Fruit fly (Drosophila melanogaster) whole organism, embryonic: ENCODE results near the gene ND-SGDH.

Experiments
- Aef1 ChIP-seq: fragments of 200-800 bp; sonication (Bioruptor generic); IDR thresholded peaks from 3 replicates; pipeline ENCODE4 v1.3.6; 2022; ENCODE audit warnings: missing biosample characterization, missing genetic modification characterization
- Awh ChIP-seq: fragments of 200-800 bp; sonication (Bioruptor generic); IDR thresholded peaks from 2 replicates; pipeline ENCODE4, ENCODE4 v1.3.6; 2022; ENCODE audit warnings: missing biosample characterization, missing genetic modification characterization
- Blimp-1 ChIP-seq: fragments of 200-800 bp; sonication (Bioruptor generic); optimal IDR thresholded peaks from 3 replicates; lab custom pipeline; 2018; ENCODE audit warnings: missing biosample characterization, missing genetic modification characterization, mild to moderate bottlenecking, moderate library complexity, missing genetic modification reagents
- CG10654 ChIP-seq: fragments of 200-800 bp; sonication (Bioruptor generic); optimal IDR thresholded peaks from 2 replicates; lab custom pipeline; 2016; ENCODE audit warnings: missing biosample characterization, missing genetic modification characterization
- CG11560 ChIP-seq: fragments of 200-800 bp; sonication (Bioruptor generic); IDR thresholded peaks from 3 replicates; pipeline ENCODE4 v1.3.6; 2022; ENCODE audit warnings: missing biosample characterization, missing genetic modification characterization
- CG11695 ChIP-seq: fragments of 200-800 bp; sonication (Bioruptor generic); IDR thresholded peaks from 3 replicates; pipeline ENCODE4 v1.3.6; 2022; ENCODE audit warnings: missing biosample characterization, missing genetic modification characterization
- CG11696 ChIP-seq: fragments of 200-800 bp; sonication (Bioruptor generic); IDR thresholded peaks from 2 replicates; pipeline ENCODE4 v1.3.6; 2022; ENCODE audit warnings: missing biosample characterization, missing genetic modification characterization
- CG13287 ChIP-seq: fragments of 200-800 bp; sonication (Bioruptor generic); IDR thresholded peaks from 2 replicates; pipeline ENCODE4 v1.3.6; 2022; ENCODE audit warnings: missing biosample characterization, missing genetic modification characterization; ENCODE audit not compliant: partially characterized antibody
- CG14050 ChIP-seq: fragments of 200-800 bp; sonication (Bioruptor generic); IDR thresholded peaks from 3 replicates; pipeline ENCODE4 v1.3.6; 2022; ENCODE audit warnings: missing biosample characterization, missing genetic modification characterization
- CG14441 ChIP-seq: fragments of 200-800 bp; sonication (Bioruptor generic); IDR thresholded peaks from 2 replicates; pipeline ENCODE4 v1.3.6; 2022; ENCODE audit warnings: missing biosample characterization, missing genetic modification characterization
- CG30403 ChIP-seq: fragments of 200-800 bp; sonication (Bioruptor generic); optimal IDR thresholded peaks from 3 replicates; lab custom pipeline; 2016; ENCODE audit warnings: missing biosample characterization, missing genetic modification characterization
- CG30431 ChIP-seq: fragments of 200-800 bp; sonication (Bioruptor generic); optimal IDR thresholded peaks from 2 replicates; lab custom pipeline; 2017; ENCODE audit warnings: missing biosample characterization, missing genetic modification characterization
- CG7556 ChIP-seq: fragments of 200-800 bp; sonication (Bioruptor generic); optimal IDR thresholded peaks from 2 replicates; lab custom pipeline; 2017; ENCODE audit warnings: missing biosample characterization, mild to moderate bottlenecking, missing genetic modification characterization
- CG8359 ChIP-seq: fragments of 200-800 bp; sonication (Bioruptor generic); optimal IDR thresholded peaks from 2 replicates; lab custom pipeline; 2017; ENCODE audit warnings: missing biosample characterization, mild to moderate bottlenecking, missing genetic modification characterization, borderline replicate concordance
- Drgx ChIP-seq: fragments of 200-800 bp; sonication (Bioruptor generic); IDR thresholded peaks from 2 replicates; pipeline ENCODE4 v1.3.6; 2022; ENCODE audit warnings: missing biosample characterization, missing genetic modification characterization
- E2f1 ChIP-seq: fragments of 200-800 bp; sonication (Bioruptor generic); IDR thresholded peaks from 2 replicates; pipeline ENCODE4 v1.3.6; 2022; ENCODE audit warnings: missing biosample characterization, missing genetic modification characterization
- Gsc ChIP-seq: fragments of 200-800 bp; sonication (Bioruptor generic); IDR thresholded peaks from 2 replicates; pipeline ENCODE4 v1.3.6; 2022; ENCODE audit warnings: missing biosample characterization, missing genetic modification characterization
- H15 ChIP-seq: fragments of 200-800 bp; sonication (Bioruptor generic); IDR thresholded peaks from 3 replicates; pipeline ENCODE4 v1.3.6; 2022; ENCODE audit warnings: missing biosample characterization, missing genetic modification characterization
- HLH3B ChIP-seq: fragments of 200-800 bp; sonication (Bioruptor generic); IDR thresholded peaks from 2 replicates; pipeline ENCODE4 v1.3.6; 2022; ENCODE audit warnings: missing biosample characterization, missing genetic modification characterization
- Hr3 ChIP-seq: fragments of 200-800 bp; sonication (Bioruptor generic); optimal IDR thresholded peaks from 3 replicates; lab custom pipeline; 2016; ENCODE audit warnings: missing biosample characterization, missing genetic modification characterization
- Jarid2 ChIP-seq: fragments of 200-800 bp; sonication (Bioruptor generic); optimal IDR thresholded peaks from 3 replicates; lab custom pipeline; 2017; ENCODE audit warnings: mild to moderate bottlenecking, missing biosample characterization, missing genetic modification reagents, missing genetic modification characterization
- Med ChIP-seq: fragments of 200-800 bp; sonication (Bioruptor generic); peaks from one replicate; lab custom pipeline; 2016; ENCODE audit warnings: missing biosample characterization, missing genetic modification characterization, mild to moderate bottlenecking, inconsistent platforms, moderate library complexity
- Ptx1 ChIP-seq: fragments of 200-800 bp; sonication (Bioruptor generic); IDR thresholded peaks from 2 replicates; pipeline ENCODE4 v1.3.6; 2022; ENCODE audit warnings: missing biosample characterization, missing genetic modification characterization
- Rx ChIP-seq: fragments of 200-800 bp; sonication (Bioruptor generic); IDR thresholded peaks from 2 replicates; pipeline ENCODE4 v1.3.6; 2022; ENCODE audit warnings: missing biosample characterization, missing genetic modification characterization
- ara ChIP-seq: fragments of 200-800 bp; sonication (Bioruptor generic); IDR thresholded peaks from 2 replicates; pipeline ENCODE4 v1.3.6; 2022; ENCODE audit warnings: missing biosample characterization, missing genetic modification characterization
- ase ChIP-seq: fragments of 200-800 bp; sonication (Bioruptor generic); IDR thresholded peaks from 3 replicates; pipeline ENCODE4 v1.3.6; 2022; ENCODE audit warnings: missing biosample characterization, missing genetic modification characterization
- chm ChIP-seq: fragments of 200-800 bp; sonication (Bioruptor generic); IDR thresholded peaks from 2 replicates; pipeline ENCODE4 v1.3.6; 2022; ENCODE audit warnings: missing biosample characterization, missing genetic modification characterization
- ci ChIP-seq: fragments of 200-800 bp; sonication (Bioruptor generic); IDR thresholded peaks from 3 replicates; pipeline ENCODE4 v1.3.6; 2022; ENCODE audit warnings: missing biosample characterization, missing genetic modification characterization
- crp ChIP-seq, 2 experiments: fragments of 200-800 bp; sonication (Bioruptor generic); optimal IDR thresholded peaks; 2 replicates in 1 of 2; 3 replicates in 1 of 2; lab custom pipeline; 2017; ENCODE audit warnings: missing biosample characterization in 2 of 2, missing genetic modification characterization in 2 of 2, mild to moderate bottlenecking in 1 of 2, moderate library complexity in 1 of 2
- cwo ChIP-seq: fragments of 200-800 bp; sonication (Bioruptor generic); optimal IDR thresholded peaks from 3 replicates; lab custom pipeline; 2017; ENCODE audit warnings: missing biosample characterization, missing genetic modification characterization, mild to moderate bottlenecking, moderate library complexity, missing genetic modification reagents
- dysf ChIP-seq: fragments of 200-800 bp; sonication (Bioruptor generic); IDR thresholded peaks from 3 replicates; pipeline ENCODE4 v1.3.6; 2022; ENCODE audit warnings: missing biosample characterization, missing genetic modification characterization
- ewg ChIP-seq: fragments of 200-800 bp; sonication (Bioruptor generic); optimal IDR thresholded peaks from 3 replicates; lab custom pipeline; 2017; ENCODE audit warnings: mild to moderate bottlenecking, missing biosample characterization, missing genetic modification reagents, missing genetic modification characterization
- grau ChIP-seq: fragments of 200-800 bp; optimal IDR thresholded peaks from 3 replicates; lab custom pipeline; 2019; ENCODE audit warnings: missing biosample characterization, mild to moderate bottlenecking, missing genetic modification characterization, moderate library complexity
- kay ChIP-seq: fragments of 200-800 bp; sonication (Bioruptor generic); optimal IDR thresholded peaks from 2 replicates; lab custom pipeline; 2016; ENCODE audit warnings: missing biosample characterization, missing genetic modification characterization
- kni ChIP-seq: fragments of 200-800 bp; sonication (Bioruptor generic); optimal IDR thresholded peaks from 3 replicates; lab custom pipeline; 2017; ENCODE audit warnings: mild to moderate bottlenecking, missing biosample characterization, missing genetic modification reagents, missing genetic modification characterization
- lmd ChIP-seq: fragments of 200-800 bp; sonication (Bioruptor generic); IDR thresholded peaks from 2 replicates; pipeline ENCODE4 v1.3.6; 2022; ENCODE audit warnings: missing biosample characterization, missing genetic modification characterization
- lov ChIP-seq, 2 experiments: fragments of 200-800 bp in 1 of 2; fragments of >200 bp in 1 of 2; sonication (Bioruptor generic) in 1 of 2; IDR thresholded peaks in 1 of 2; optimal IDR thresholded peaks in 1 of 2; 2 replicates in 1 of 2; 3 replicates in 1 of 2; pipeline versions ENCODE4 v1.3.6 to Lab custom; 2017 to 2022; ENCODE audit warnings: missing biosample characterization in 1 of 2, missing genetic modification characterization in 1 of 2
- nmo ChIP-seq: fragments of 200-800 bp; sonication (Bioruptor generic); optimal IDR thresholded peaks from 2 replicates; lab custom pipeline; 2018; ENCODE audit warnings: missing biosample characterization, mild to moderate bottlenecking, missing genetic modification characterization, moderate library complexity
- pita ChIP-seq: fragments of 200-800 bp; sonication (Bioruptor generic); optimal IDR thresholded peaks from 2 replicates; lab custom pipeline; 2017; ENCODE audit warnings: missing biosample characterization, mild to moderate bottlenecking, missing genetic modification characterization
- prd ChIP-seq, 3 experiments: fragments of >200 bp in 2 of 3; fragments of 200-800 bp in 1 of 3; sonication (Bioruptor generic) in 1 of 3; optimal IDR thresholded peaks in 2 of 3; IDR thresholded peaks in 1 of 3; 2 replicates in 2 of 3; 3 replicates in 1 of 3; pipeline versions ENCODE4 v1.3.6 to Lab custom; 2017 to 2022; ENCODE audit warnings: missing biosample characterization in 1 of 3, missing genetic modification characterization in 1 of 3
- pros ChIP-seq: fragments of 200-800 bp; sonication (Bioruptor generic); optimal IDR thresholded peaks from 3 replicates; lab custom pipeline; 2019; ENCODE audit warnings: missing biosample characterization, mild to moderate bottlenecking, missing genetic modification characterization, moderate library complexity
- row ChIP-seq: fragments of 200-800 bp; sonication (Bioruptor generic); IDR thresholded peaks from 3 replicates; pipeline ENCODE4 v1.3.6; 2022; ENCODE audit warnings: missing biosample characterization, missing genetic modification characterization
- sens ChIP-seq: fragments of 200-800 bp; sonication (Bioruptor generic); peaks from one replicate; lab custom pipeline; 2016; ENCODE audit warnings: missing biosample characterization, missing genetic modification characterization
- slbo ChIP-seq: fragments of 200-800 bp; sonication (Bioruptor generic); IDR thresholded peaks from 2 replicates; pipeline ENCODE4 v1.3.6; 2022; ENCODE audit warnings: missing biosample characterization, missing genetic modification characterization
- sna ChIP-seq: fragments of 200-800 bp; sonication (Bioruptor generic); IDR thresholded peaks from 2 replicates; pipeline ENCODE4 v1.3.6; 2022; ENCODE audit warnings: missing biosample characterization, missing genetic modification characterization; ENCODE audit not compliant: partially characterized antibody
- ssp ChIP-seq: fragments of 200-800 bp; sonication (Bioruptor generic); IDR thresholded peaks from 2 replicates; pipeline ENCODE4 v1.3.6; 2022; ENCODE audit warnings: missing biosample characterization, missing genetic modification characterization
- tap ChIP-seq: fragments of 200-800 bp; optimal IDR thresholded peaks from 3 replicates; lab custom pipeline; 2019; ENCODE audit warnings: missing biosample characterization, mild to moderate bottlenecking, missing genetic modification characterization, moderate library complexity
- wor ChIP-seq: fragments of 200-800 bp; sonication (Bioruptor generic); IDR thresholded peaks from 2 replicates; pipeline ENCODE4 v1.3.6; 2022; ENCODE audit warnings: missing biosample characterization, missing genetic modification characterization
- z ChIP-seq: fragments of 200-800 bp; sonication (Bioruptor generic); IDR thresholded peaks from 3 replicates; pipeline ENCODE4 v1.3.6; 2022; ENCODE audit warnings: missing biosample characterization, missing genetic modification characterization

ND-SGDH gene

DNA sequence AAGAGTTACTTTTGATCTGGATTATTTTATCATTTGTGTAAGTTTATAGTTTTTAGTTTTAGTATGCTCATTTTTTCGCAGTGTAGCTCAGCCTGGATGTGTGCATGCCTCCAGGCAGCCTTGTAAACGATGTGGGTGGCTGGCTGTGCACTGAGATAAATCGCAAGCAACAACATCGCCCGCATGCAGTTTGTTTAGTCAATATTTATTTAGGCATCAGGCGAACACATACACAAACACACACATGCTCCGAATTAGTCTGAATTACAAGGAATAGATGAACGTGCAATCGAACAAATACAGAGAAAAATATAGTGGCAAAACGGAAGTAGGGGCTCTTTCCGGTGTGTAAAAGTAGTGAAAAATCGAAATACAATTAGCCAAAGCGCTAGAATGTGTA lies 24.7 kb upstream of the ND-SGDH start:
- TF ChIP-seq CG10654 = no peak
- 0 out of 2 replicates have a peak, but pooled peaks have one; percentile 15 for TF ChIP-seq lmd (GFP tag; lab: Robert Waterston, UW)
- no peak for TF ChIP-seq prd (optimal IDR thresholded peaks at IDR 0.05; lab: Kevin White, UChicago)
- 0 out of 3 replicates have a peak, but pooled peaks have one; percentile 22 for TF ChIP-seq prd (GFP tag; IDR thresholded peaks at IDR 0.05; lab: Robert Waterston, UW)
- TF ChIP-seq z (GFP tag; lab: Robert Waterston, UW) = 0 out of 3 replicates have a peak, but pooled peaks have one; percentile 33
- TF ChIP-seq CG7556 (GFP tag; lab: Kevin White, UChicago) = peak; percentile 31
- peak; percentile 11 for TF ChIP-seq grau (tag; lab: Kevin White, UChicago)
- peak; percentile 46; the same call in 2 of the 3 replicates for TF ChIP-seq ci (GFP tag; lab: Robert Waterston, UW)
- no peak for TF ChIP-seq Aef1 (GFP tag; lab: Robert Waterston, UW)
- no peak for TF ChIP-seq chm (GFP tag; lab: Robert Waterston, UW)
- TF ChIP-seq nmo (GFP tag; lab: Kevin White, UChicago) = peak; percentile 41
- TF ChIP-seq Med (GFP tag; lab: Kevin White, UChicago) = peak; percentile 49
- no peak for TF ChIP-seq ase (GFP tag; lab: Robert Waterston, UW)
- no peak for TF ChIP-seq CG13287 (GFP tag; lab: Robert Waterston, UW)
- no peak for TF ChIP-seq wor (GFP tag; lab: Robert Waterston, UW)
- 0 out of 2 replicates have a peak, but pooled peaks have one; percentile 44 for TF ChIP-seq HLH3B (GFP tag; lab: Robert Waterston, UW)
- TF ChIP-seq dysf = 0 out of 3 replicates have a peak, but pooled peaks have one; percentile 20
- 0 out of 2 replicates have a peak, but pooled peaks have one; percentile 6 for TF ChIP-seq E2f1 (GFP tag; lab: Robert Waterston, UW)
- TF ChIP-seq Ptx1 (GFP tag; lab: Robert Waterston, UW) = peak; percentile 36; the same call in 1 of the 2 replicates
- TF ChIP-seq slbo (GFP tag; lab: Robert Waterston, UW) = 0 out of 2 replicates have a peak, but pooled peaks have one; percentile 18
- no peak for TF ChIP-seq CG30431 (GFP tag; lab: Kevin White, UChicago)
- TF ChIP-seq CG8359 (GFP tag; lab: Kevin White, UChicago) = no peak
- TF ChIP-seq row (GFP tag; lab: Robert Waterston, UW) = peak; percentile 13; the same call in 1 of the 3 replicates
- TF ChIP-seq sens (GFP tag; lab: Kevin White, UChicago) = peak; percentile 68
- peak; percentile 13; the same call in 1 of the 3 replicates for TF ChIP-seq CG14050 (GFP tag; lab: Robert Waterston, UW)
- TF ChIP-seq Awh (GFP tag; lab: Robert Waterston, UW) = no peak
- TF ChIP-seq CG14441 = 0 out of 2 replicates have a peak, but pooled peaks have one; percentile 4
- TF ChIP-seq tap (tag; lab: Kevin White, UChicago) = no peak
- peak; percentile 38 for TF ChIP-seq ssp (GFP tag; lab: Robert Waterston, UW)
- 0 out of 3 replicates have a peak, but pooled peaks have one; percentile 25 for TF ChIP-seq H15 (GFP tag; lab: Robert Waterston, UW)
- TF ChIP-seq Drgx (GFP tag; lab: Robert Waterston, UW) = peak; percentile 18
- TF ChIP-seq CG30403 (GFP tag; lab: Kevin White, UChicago) = peak; percentile 11

DNA sequence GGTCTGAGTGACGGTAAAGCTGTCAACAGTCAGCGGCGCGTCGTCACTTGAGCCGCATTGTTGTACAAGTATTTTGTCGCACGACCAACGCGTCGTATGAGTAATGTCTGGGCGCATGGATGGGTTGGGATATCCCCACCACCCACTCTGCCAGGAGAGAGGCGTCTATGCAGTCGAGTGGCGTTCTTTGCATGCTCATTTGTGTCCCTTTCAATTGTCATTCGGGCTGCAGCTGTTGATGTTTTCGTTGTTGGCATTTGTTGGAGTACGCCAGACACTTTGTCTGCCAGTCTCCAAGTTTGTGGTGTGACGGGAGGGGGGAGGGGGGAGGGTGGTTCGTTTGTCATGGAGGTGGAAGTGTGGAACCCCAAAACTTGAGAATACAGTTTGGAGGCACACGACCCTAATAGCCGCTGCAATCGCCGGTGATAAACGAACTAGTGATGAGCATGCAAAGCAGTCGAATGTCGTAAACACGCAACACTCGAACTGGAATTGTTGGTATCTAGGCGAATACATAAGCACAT lies 23.8 kb upstream of the ND-SGDH start:
- TF ChIP-seq pros = no peak
- peak; percentile 53 for TF ChIP-seq cwo (GFP tag; lab: Kevin White, UChicago)
- TF ChIP-seq Blimp-1 (GFP tag; lab: Kevin White, UChicago) = no peak
- TF ChIP-seq lov (optimal IDR thresholded peaks at IDR 0.05; lab: Kevin White, UChicago) = no peak
- no peak for TF ChIP-seq lov (GFP tag; IDR thresholded peaks at IDR 0.05; lab: Robert Waterston, UW)
- no peak for TF ChIP-seq Jarid2
- TF ChIP-seq CG11695 (GFP tag; lab: Robert Waterston, UW) = no peak
- no peak for TF ChIP-seq ara (GFP tag; lab: Robert Waterston, UW)
- no peak for TF ChIP-seq kay (GFP tag; lab: Kevin White, UChicago)
- no peak for TF ChIP-seq ewg (GFP tag; lab: Kevin White, UChicago)
- TF ChIP-seq prd (optimal IDR thresholded peaks at IDR 0.05; lab: Kevin White, UChicago) = no peak
- no peak for TF ChIP-seq prd (GFP tag; IDR thresholded peaks at IDR 0.05; lab: Robert Waterston, UW)
- TF ChIP-seq crp (GFP tag; optimal IDR thresholded peaks at IDR 0.05; lab: Kevin White, UChicago) = no peak
- no peak for TF ChIP-seq Gsc
- no peak for TF ChIP-seq Hr3 (GFP tag; lab: Kevin White, UChicago)
- TF ChIP-seq pita (GFP tag; lab: Kevin White, UChicago) = no peak
- TF ChIP-seq kni (GFP tag; lab: Kevin White, UChicago) = peak; percentile 16
- no peak for TF ChIP-seq Rx (GFP tag; lab: Robert Waterston, UW)
- TF ChIP-seq CG11560 = 0 out of 3 replicates have a peak, but pooled peaks have one; percentile 36
- no peak for TF ChIP-seq sna (GFP tag; lab: Robert Waterston, UW)
- TF ChIP-seq CG11696 (GFP tag; lab: Robert Waterston, UW) = no peak
